Worm (Caenorhabditis elegans) whole organism, L1 larva: Measurements from ENCODE around the gene nhr-107.

ENCODE experiments used
- C04F5.9 ChIP-seq: sonication (generic microtip); optimal IDR thresholded peaks from 2 replicates; lab custom pipeline; 2016; ENCODE audit warnings: missing genetic modification characterization, missing compliant biosample characterization
- C16A3.4 ChIP-seq: fragments of 150-350 bp; optimal IDR thresholded peaks from 2 replicates; lab custom pipeline; 2014; ENCODE audit warnings: missing biosample characterization, missing genetic modification characterization
- Y116A8C.19 ChIP-seq: sonication (generic microtip); optimal IDR thresholded peaks from 2 replicates; lab custom pipeline; 2016; ENCODE audit warnings: missing compliant biosample characterization, missing genetic modification characterization, borderline replicate concordance
- alr-1 ChIP-seq: fragments of 200-800 bp; sonication (Bioruptor generic); optimal IDR thresholded peaks from 2 replicates; lab custom pipeline; 2018; ENCODE audit warnings: borderline replicate concordance, mild to moderate bottlenecking, missing genetic modification characterization, missing compliant biosample characterization
- aly-2 ChIP-seq: fragments of 150-350 bp; optimal IDR thresholded peaks from 2 replicates; lab custom pipeline; 2014; ENCODE audit warnings: missing biosample characterization, missing genetic modification characterization
- ceh-63 ChIP-seq: fragments of 200-800 bp; sonication (Bioruptor generic); optimal IDR thresholded peaks from 2 replicates; lab custom pipeline; 2018; ENCODE audit warnings: mild to moderate bottlenecking, missing genetic modification characterization, missing compliant biosample characterization
- ceh-8 ChIP-seq: fragments of 200-800 bp; sonication (Bioruptor generic); optimal IDR thresholded peaks from 2 replicates; lab custom pipeline; 2018; ENCODE audit warnings: mild to moderate bottlenecking, missing genetic modification characterization, moderate library complexity, missing compliant biosample characterization
- ceh-88 ChIP-seq: fragments of 200-800 bp; sonication (Bioruptor generic); IDR thresholded peaks from 2 replicates; pipeline ENCODE4 v1.3.6; 2022; ENCODE audit warnings: missing genetic modification characterization, missing compliant biosample characterization
- ceh-90 ChIP-seq: sonication (generic microtip); optimal IDR thresholded peaks from 2 replicates; lab custom pipeline; 2016; ENCODE audit warnings: missing genetic modification characterization, missing compliant biosample characterization
- dpl-1 ChIP-seq, 3 experiments: fragments of 150-350 bp in 2 of 3; sonication (generic microtip) in 1 of 3; optimal IDR thresholded peaks; 2 replicates each; lab custom pipeline; 2014 to 2017; ENCODE audit warnings: missing biosample characterization in 3 of 3, missing genetic modification characterization in 3 of 3, missing genetic modification reagents in 3 of 3
- dsc-1 ChIP-seq: sonication (generic microtip); optimal IDR thresholded peaks from 2 replicates; lab custom pipeline; 2016; ENCODE audit warnings: mild to moderate bottlenecking, missing genetic modification characterization, missing compliant biosample characterization
- efl-1 ChIP-seq, 4 experiments: fragments of 150-350 bp; optimal IDR thresholded peaks in 3 of 4; peaks in 1 of 4; 1 replicate in 1 of 4; 2 replicates in 3 of 4; lab custom pipeline; 2014; ENCODE audit warnings: missing biosample characterization in 2 of 4, missing genetic modification characterization in 2 of 4, missing genetic modification reagents in 2 of 4
- egl-13 ChIP-seq: sonication (generic microtip); optimal IDR thresholded peaks from 2 replicates; lab custom pipeline; 2016; ENCODE audit warnings: missing genotype, missing genetic modification reagents, missing genetic modification characterization, missing compliant biosample characterization
- ets-5 ChIP-seq: fragments of 200-800 bp; sonication (Bioruptor generic); IDR thresholded peaks from 2 replicates; pipeline ENCODE4 v1.3.6; 2022; ENCODE audit warnings: missing genetic modification characterization, missing compliant biosample characterization
- fkh-10 ChIP-seq: sonication (generic microtip); optimal IDR thresholded peaks from 2 replicates; lab custom pipeline; 2017; ENCODE audit warnings: missing biosample characterization, missing genetic modification reagents, missing genetic modification characterization
- fkh-4 ChIP-seq: sonication (generic microtip); optimal IDR thresholded peaks from 2 replicates; lab custom pipeline; 2016; ENCODE audit warnings: missing compliant biosample characterization, missing genetic modification characterization, borderline replicate concordance
- fkh-8 ChIP-seq: sonication (generic microtip); optimal IDR thresholded peaks from 2 replicates; lab custom pipeline; 2016; ENCODE audit warnings: mild to moderate bottlenecking, missing genetic modification characterization, missing compliant biosample characterization
- hlh-4 ChIP-seq: sonication (generic microtip); optimal IDR thresholded peaks from 2 replicates; lab custom pipeline; 2016; ENCODE audit warnings: mild to moderate bottlenecking, missing genetic modification characterization, missing compliant biosample characterization
- jun-1 ChIP-seq: fragments of 150-350 bp; optimal IDR thresholded peaks from 2 replicates; lab custom pipeline; 2014; ENCODE audit warnings: missing biosample characterization, missing genetic modification reagents, missing genetic modification characterization
- lin-15B ChIP-seq: fragments of 150-350 bp; sonication (generic microtip); optimal IDR thresholded peaks from 3 replicates; lab custom pipeline; 2014; ENCODE audit warnings: missing biosample characterization, missing genetic modification characterization
- lin-39 ChIP-seq: fragments of 150-350 bp; optimal IDR thresholded peaks from 2 replicates; lab custom pipeline; 2014; ENCODE audit warnings: missing biosample characterization, missing genetic modification reagents, missing genetic modification characterization
- lir-3 ChIP-seq: sonication (generic microtip); optimal IDR thresholded peaks from 2 replicates; lab custom pipeline; 2016; ENCODE audit warnings: mild to moderate bottlenecking, missing genetic modification characterization, moderate library complexity, missing compliant biosample characterization; ENCODE audit not compliant: poor library complexity
- mab-9 ChIP-seq: fragments of 200-800 bp; sonication (Bioruptor generic); IDR thresholded peaks from 2 replicates; pipeline ENCODE4 v1.3.6; 2022; ENCODE audit warnings: missing genetic modification reagents, missing genetic modification characterization, missing compliant biosample characterization
- mef-2 ChIP-seq: fragments of 150-350 bp; optimal IDR thresholded peaks from 2 replicates; lab custom pipeline; 2014; ENCODE audit warnings: missing biosample characterization, missing genetic modification characterization
- nhr-11 ChIP-seq: fragments of 150-350 bp; optimal IDR thresholded peaks from 2 replicates; lab custom pipeline; 2014; ENCODE audit warnings: missing biosample characterization, missing genetic modification characterization
- nhr-77 ChIP-seq: fragments of 150-350 bp; optimal IDR thresholded peaks from 2 replicates; lab custom pipeline; 2014; ENCODE audit warnings: missing biosample characterization, missing genetic modification characterization
- nhr-84 ChIP-seq: sonication (generic microtip); optimal IDR thresholded peaks from 2 replicates; lab custom pipeline; 2017; ENCODE audit warnings: missing biosample characterization, missing genetic modification characterization
- nhr-90 ChIP-seq: sonication (generic microtip); optimal IDR thresholded peaks from 2 replicates; lab custom pipeline; 2016; ENCODE audit warnings: mild to moderate bottlenecking, missing genetic modification characterization, missing compliant biosample characterization; ENCODE audit not compliant: poor library complexity
- pax-3 ChIP-seq: fragments of 200-800 bp; sonication (Bioruptor generic); optimal IDR thresholded peaks from 2 replicates; lab custom pipeline; 2018; ENCODE audit warnings: mild to moderate bottlenecking, missing genetic modification characterization, moderate library complexity, missing compliant biosample characterization
- rnt-1 ChIP-seq: sonication (generic microtip); optimal IDR thresholded peaks from 2 replicates; lab custom pipeline; 2016; ENCODE audit warnings: mild to moderate bottlenecking, missing genetic modification characterization, moderate library complexity, missing compliant biosample characterization
- skn-1 ChIP-seq: fragments of 150-350 bp; optimal IDR thresholded peaks from 2 replicates; lab custom pipeline; 2014; ENCODE audit warnings: missing biosample characterization, missing genetic modification characterization
- sptf-1 ChIP-seq: fragments of 150-350 bp; optimal IDR thresholded peaks from 2 replicates; lab custom pipeline; 2014; ENCODE audit warnings: missing biosample characterization, missing genetic modification characterization
- sup-37 ChIP-seq: fragments of 200-800 bp; sonication (Bioruptor generic); optimal IDR thresholded peaks from 2 replicates; lab custom pipeline; 2018; ENCODE audit warnings: mild to moderate bottlenecking, missing genetic modification characterization, missing compliant biosample characterization
- tbx-2 ChIP-seq: sonication (generic microtip); optimal IDR thresholded peaks from 2 replicates; lab custom pipeline; 2016; ENCODE audit warnings: missing genetic modification characterization, missing compliant biosample characterization
- tlp-1 ChIP-seq: fragments of 150-350 bp; optimal IDR thresholded peaks from 2 replicates; lab custom pipeline; 2014; ENCODE audit warnings: missing biosample characterization, missing genetic modification characterization
- unc-130 ChIP-seq: fragments of 150-350 bp; optimal IDR thresholded peaks from 2 replicates; lab custom pipeline; 2017; ENCODE audit warnings: missing biosample characterization, missing genetic modification characterization, inconsistent platforms
- unc-30 ChIP-seq: sonication (generic microtip); optimal IDR thresholded peaks from 2 replicates; lab custom pipeline; 2017; ENCODE audit warnings: missing biosample characterization, missing genetic modification characterization
- unc-86 ChIP-seq: sonication (generic microtip); optimal IDR thresholded peaks from 2 replicates; lab custom pipeline; 2016; ENCODE audit warnings: missing genetic modification characterization, missing compliant biosample characterization
- zip-4 ChIP-seq: fragments of 200-800 bp; sonication (Bioruptor generic); optimal IDR thresholded peaks from 2 replicates; lab custom pipeline; 2018; ENCODE audit warnings: mild to moderate bottlenecking, missing genetic modification characterization, moderate library complexity, missing compliant biosample characterization
- ztf-11 ChIP-seq, 2 experiments: sonication (generic microtip); optimal IDR thresholded peaks; 2 replicates each; lab custom pipeline; 2016 to 2017; ENCODE audit warnings: missing genetic modification characterization in 2 of 2, missing biosample characterization in 1 of 2, missing compliant biosample characterization in 1 of 2
- ztf-4 ChIP-seq: fragments of 150-350 bp; optimal IDR thresholded peaks from 2 replicates; lab custom pipeline; 2014; ENCODE audit warnings: missing biosample characterization, missing genetic modification characterization

nhr-107 gene

DNA sequence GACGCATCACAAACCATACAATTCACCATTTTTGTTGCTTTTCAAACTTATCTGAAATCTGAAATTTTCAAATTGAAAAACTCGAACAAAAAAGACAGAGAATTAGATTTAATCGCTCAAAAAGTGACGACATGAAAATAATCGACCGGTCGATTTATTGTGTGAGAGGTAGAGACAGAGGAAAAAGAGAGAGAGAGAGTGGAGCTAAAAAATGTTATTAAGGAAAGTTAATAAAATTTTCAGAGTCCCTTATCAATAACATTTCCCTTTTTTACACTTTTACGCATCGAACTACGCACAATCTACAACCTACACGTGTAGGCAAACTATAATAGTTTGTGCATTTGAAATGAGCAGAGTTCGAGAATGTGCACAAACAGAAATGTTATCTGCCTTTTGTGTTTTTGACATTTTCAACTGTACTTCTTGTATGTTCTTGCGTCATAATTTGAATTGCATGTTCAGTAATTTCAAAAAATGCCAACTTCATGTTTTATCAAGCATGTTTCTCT lies at the start of gene nhr-107:
nhr-107 (minus strand) TSS at position 51 of the 512 bp plus-strand sequence.
- TF ChIP-seq efl-1 (optimal IDR thresholded peaks at IDR 0.05; lab: Kevin White, UChicago) (no peak), efl-1 (GFP tag; optimal IDR thresholded peaks at IDR 0.05 in 1 of 2; lab: Kevin White, UChicago) (peak in 1 of 2 experiments; percentile 37), sptf-1 (tag; lab: Kevin White, UChicago) (no peak), aly-2 (tag; lab: Kevin White, UChicago) (no peak), ceh-90 (tag; lab: Kevin White, UChicago) (no peak), jun-1 (tag; lab: Kevin White, UChicago) (no peak)

- TF ChIP-seq ztf-4 (tag; lab: Kevin White, UChicago), result no peak
- no peak for TF ChIP-seq fkh-10 (GFP tag; lab: Kevin White, UChicago)
- no peak for TF ChIP-seq C16A3.4 (tag; lab: Kevin White, UChicago)
- TF ChIP-seq lin-15B (tag; lab: Kevin White, UChicago), result no peak
- no peak for TF ChIP-seq ceh-88 (GFP tag; lab: Robert Waterston, UW)
Observed at ce11 chrV:7046005-7046404, 49.1 kb upstream of the nhr-107 start, which contains the start of gene F20A1.2. Gene F20A1.2 (plus strand): TSS chrV:7046305.

- no peak for TF ChIP-seq Y116A8C.19 (tag; lab: Kevin White, UChicago)
- no peak for TF ChIP-seq tlp-1
- TF ChIP-seq fkh-10 (GFP tag; lab: Kevin White, UChicago), result no peak
- TF ChIP-seq hlh-4 (tag; lab: Kevin White, UChicago), result no peak
- no peak for TF ChIP-seq ets-5
- TF ChIP-seq nhr-77 (tag; lab: Kevin White, UChicago), result no peak
- TF ChIP-seq ceh-63 (GFP tag; lab: Kevin White, UChicago), result no peak
- no peak for TF ChIP-seq ztf-11 (tag; optimal IDR thresholded peaks at IDR 0.05; lab: Kevin White, UChicago)
- TF ChIP-seq dpl-1 (GFP tag; optimal IDR thresholded peaks at IDR 0.05; lab: Kevin White, UChicago), result no peak
- no peak for TF ChIP-seq rnt-1
- TF ChIP-seq C04F5.9 (tag; lab: Kevin White, UChicago), result no peak
- no peak for TF ChIP-seq unc-86 (tag; lab: Kevin White, UChicago)
- TF ChIP-seq mef-2 (tag; lab: Kevin White, UChicago), result no peak
- no peak for TF ChIP-seq lin-39 (tag; lab: Kevin White, UChicago)
- no peak for TF ChIP-seq aly-2 (tag; lab: Kevin White, UChicago)
Observed at ce11 chrV:7036475-7036874, 39.6 kb upstream of the nhr-107 start, which contains the start of gene twk-11. Gene twk-11 (minus strand): TSS chrV:7036575.

DNA sequence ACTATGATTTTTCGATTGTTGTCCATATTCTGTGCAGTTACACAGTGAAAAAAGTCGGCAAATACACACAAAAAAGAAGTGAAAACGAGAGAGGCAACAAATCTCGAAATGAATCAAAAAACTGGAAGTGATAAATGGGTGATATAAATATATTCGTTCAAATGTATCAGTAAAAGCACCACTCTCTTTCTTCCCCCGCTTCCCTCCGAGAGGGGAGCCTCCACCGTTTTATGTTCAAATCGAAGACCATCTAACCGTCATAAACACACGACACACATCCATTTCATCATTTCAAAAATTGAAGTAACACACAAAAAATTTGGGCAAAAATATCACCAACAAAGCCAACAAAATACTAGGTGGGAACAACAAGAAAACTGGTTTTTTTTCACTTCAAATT lies 30.2 kb upstream of the nhr-107 start, which contains the start of gene F20A1.6:
F20A1.6 (minus strand) TSS at position 101 of the 400 bp plus-strand sequence.
- TF ChIP-seq unc-30 (tag; lab: Kevin White, UChicago) (no peak), skn-1 (tag; lab: Kevin White, UChicago) (no peak), zip-4 (GFP tag; lab: Kevin White, UChicago) (no peak), nhr-90 (tag; lab: Kevin White, UChicago) (no peak)

DNA sequence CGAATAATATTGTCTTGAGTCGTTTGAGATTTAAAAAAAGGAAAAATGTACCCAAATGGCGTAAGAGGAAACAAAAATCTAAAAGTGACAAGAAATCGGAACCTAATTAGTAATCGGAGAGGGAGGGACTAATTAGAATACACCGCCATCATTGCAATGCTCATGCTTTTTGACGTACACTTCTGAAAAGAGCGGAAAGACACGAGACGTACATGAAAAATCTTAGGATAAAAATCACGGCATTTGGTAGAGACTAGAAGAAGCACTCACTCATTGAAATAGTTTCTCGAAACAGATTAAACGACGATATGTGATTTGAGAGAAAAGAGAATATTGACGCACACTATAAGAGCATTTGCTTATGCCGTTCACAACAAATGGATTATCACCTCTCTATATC lies 26.1 kb upstream of the nhr-107 start:
- TF ChIP-seq fkh-4 (tag; lab: Kevin White, UChicago), result peak; percentile 49
- TF ChIP-seq nhr-11, result peak; percentile 29
- TF ChIP-seq ceh-63 (GFP tag; lab: Kevin White, UChicago), result no peak
- peak; percentile 19 for TF ChIP-seq fkh-8 (tag; lab: Kevin White, UChicago)
- peak; percentile 54 for TF ChIP-seq pax-3
- TF ChIP-seq tbx-2 (tag; lab: Kevin White, UChicago), result no peak
- TF ChIP-seq aly-2 (tag; lab: Kevin White, UChicago), result no peak
- peak; percentile 96 for TF ChIP-seq dsc-1 (tag; lab: Kevin White, UChicago)
- TF ChIP-seq ceh-8 (GFP tag; lab: Kevin White, UChicago), result peak; percentile 15
- no peak for TF ChIP-seq ets-5
- TF ChIP-seq lir-3 (tag; lab: Kevin White, UChicago), result no peak
- TF ChIP-seq sup-37 (GFP tag; lab: Kevin White, UChicago), result no peak
- TF ChIP-seq nhr-84 (tag; lab: Kevin White, UChicago), result no peak
- TF ChIP-seq unc-130, result no peak
- TF ChIP-seq jun-1 (tag; lab: Kevin White, UChicago), result no peak
- no peak for TF ChIP-seq nhr-77 (tag; lab: Kevin White, UChicago)
- TF ChIP-seq mab-9 (GFP tag; lab: Robert Waterston, UW), result no peak
- peak; percentile 41 for TF ChIP-seq egl-13
- no peak for TF ChIP-seq alr-1 (tag; lab: Kevin White, UChicago)
- no peak for TF ChIP-seq lin-39 (tag; lab: Kevin White, UChicago)
